Fruit fly (Drosophila melanogaster) whole organism, pupa: ENCODE measurements around the gene promL.

Experiments
- CG12605 ChIP-seq: fragments of 200-800 bp; sonication (Bioruptor generic); IDR thresholded peaks from 2 replicates; pipeline ENCODE4 v1.3.6; 2022; ENCODE audit warnings: missing biosample characterization, missing genetic modification characterization
- CG14655 ChIP-seq: fragments of 200-800 bp; sonication (Bioruptor generic); optimal IDR thresholded peaks from 3 replicates; lab custom pipeline; 2017; ENCODE audit warnings: mild to moderate bottlenecking, missing biosample characterization, missing genetic modification reagents, missing genetic modification characterization
- CG15710 ChIP-seq: fragments of 200-800 bp; sonication (Bioruptor generic); optimal IDR thresholded peaks from 2 replicates; lab custom pipeline; 2018; ENCODE audit warnings: missing biosample characterization, mild to moderate bottlenecking, missing genetic modification characterization, moderate library complexity
- CG32121 ChIP-seq: fragments of 200-800 bp; sonication (Bioruptor generic); IDR thresholded peaks from 2 replicates; pipeline ENCODE4 v1.3.6; 2022; ENCODE audit warnings: missing biosample characterization, missing genetic modification characterization
- CG34367 ChIP-seq: fragments of 200-800 bp; sonication (Bioruptor generic); optimal IDR thresholded peaks from 2 replicates; lab custom pipeline; 2018; ENCODE audit warnings: missing biosample characterization, mild to moderate bottlenecking, missing genetic modification characterization
- CG8301 ChIP-seq: fragments of 200-800 bp; sonication (Bioruptor generic); optimal IDR thresholded peaks from 2 replicates; lab custom pipeline; 2018; ENCODE audit warnings: missing biosample characterization, mild to moderate bottlenecking, missing genetic modification characterization
- D1 ChIP-seq: fragments of 200-800 bp; sonication (Bioruptor generic); optimal IDR thresholded peaks from 2 replicates; lab custom pipeline; 2018; ENCODE audit warnings: missing biosample characterization, mild to moderate bottlenecking, missing genetic modification characterization, moderate library complexity
- Ets98B ChIP-seq: fragments of 200-800 bp; sonication (Bioruptor generic); IDR thresholded peaks from 2 replicates; pipeline ENCODE4 v1.3.6; 2022; ENCODE audit warnings: missing biosample characterization, missing genetic modification characterization
- Pif1B ChIP-seq: fragments of 200-800 bp; sonication (Bioruptor generic); optimal IDR thresholded peaks from 3 replicates; lab custom pipeline; 2016; ENCODE audit warnings: missing biosample characterization, missing genetic modification characterization
- Snoo ChIP-seq: fragments of 200-800 bp; sonication (Bioruptor generic); optimal IDR thresholded peaks from 3 replicates; lab custom pipeline; 2017; ENCODE audit warnings: missing biosample characterization, mild to moderate bottlenecking, missing genetic modification characterization, inconsistent platforms

DNA sequence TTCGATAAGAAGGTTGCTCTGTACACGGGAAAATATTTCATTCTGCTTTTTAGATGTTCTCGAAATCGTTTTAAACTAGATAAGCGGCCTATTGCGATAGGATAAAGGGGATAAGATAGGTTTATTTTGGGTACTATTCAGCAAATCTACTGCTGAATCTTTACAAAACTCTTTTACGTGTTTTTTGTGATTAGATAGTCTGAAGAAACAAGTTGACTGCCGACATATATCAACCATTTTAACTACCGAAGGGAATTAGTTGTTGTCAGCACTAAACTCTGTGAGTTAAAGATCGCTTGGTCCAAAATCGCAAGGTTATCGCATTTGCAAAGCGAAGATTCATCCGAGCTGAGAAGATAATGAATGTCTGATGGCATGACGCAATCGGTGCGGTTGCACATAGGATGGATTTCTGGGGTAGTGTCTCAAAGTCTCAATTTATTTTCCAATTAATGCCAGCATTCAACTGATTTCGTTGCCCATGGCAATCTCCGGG is 38.7 kb upstream of the promL start, which contains the start of gene Asciz:
- TF ChIP-seq CG15710 (tag; lab: Kevin White, UChicago) (no peak), CG12605 (GFP tag; lab: Robert Waterston, UW) (no peak), CG34367 (tag; lab: Kevin White, UChicago) (no peak), D1 (no peak), CG14655 (GFP tag; lab: Kevin White, UChicago) (no peak), Snoo (tag; lab: Kevin White, UChicago) (no peak), CG8301 (tag; lab: Kevin White, UChicago) (no peak), Ets98B (GFP tag; lab: Robert Waterston, UW) (no peak), CG32121 (GFP tag; lab: Robert Waterston, UW) (no peak), Pif1B (no peak)
